Fruit fly (Drosophila melanogaster): Measurements from ENCODE around the gene CG4928.

CG4928 gene

DNA sequence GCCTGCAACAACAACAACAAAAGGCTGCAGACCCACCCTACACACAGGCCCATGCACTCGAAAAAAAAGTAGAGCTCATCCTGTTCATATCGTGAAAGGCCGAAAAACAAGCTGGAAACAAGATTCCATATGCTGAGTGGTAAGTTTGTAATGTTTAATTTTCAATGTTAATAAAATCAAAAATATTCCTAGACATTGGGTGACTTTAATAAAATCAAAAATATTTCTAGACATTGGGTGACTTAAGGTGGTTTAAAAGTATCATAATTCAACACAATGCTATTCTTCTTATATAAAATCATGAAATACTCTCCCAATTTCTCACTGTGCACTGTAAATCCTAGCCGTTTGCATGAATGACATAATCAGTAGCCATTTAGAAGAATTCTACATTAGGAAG is 33.0 kb upstream of the CG4928 start:
- TF ChIP-seq CG12768 (GFP tag; optimal IDR thresholded peaks at IDR 0.05) = no peak
- TF ChIP-seq CG7101 (tag; optimal IDR thresholded peaks at IDR 0.05) = no peak
- TF ChIP-seq CG14711 (tag; optimal IDR thresholded peaks at IDR 0.05) = no peak
- TF ChIP-seq CG5204 (GFP tag; optimal IDR thresholded peaks at IDR 0.05) = no peak
- TF ChIP-seq toe (GFP tag; optimal IDR thresholded peaks at IDR 0.05) = no peak
- no peak for TF ChIP-seq CG7045 (GFP tag; optimal IDR thresholded peaks at IDR 0.05)
- TF ChIP-seq Hr96 (GFP tag; optimal IDR thresholded peaks at IDR 0.05) = no peak
- no peak for TF ChIP-seq CG33017 (tag; optimal IDR thresholded peaks at IDR 0.05)
- TF ChIP-seq tj (GFP tag; optimal IDR thresholded peaks at IDR 0.05) = no peak
- TF ChIP-seq pad (GFP tag; optimal IDR thresholded peaks at IDR 0.05) = no peak
- no peak for TF ChIP-seq Crg-1 (GFP tag; optimal IDR thresholded peaks at IDR 0.05)
- TF ChIP-seq Clk (GFP tag; optimal IDR thresholded peaks at IDR 0.05) = no peak

- TF ChIP-seq bab1 (GFP tag; optimal IDR thresholded peaks at IDR 0.05) (peak; percentile 50), CG14711 (tag; optimal IDR thresholded peaks at IDR 0.05) (peak; percentile 73), Crg-1 (GFP tag; optimal IDR thresholded peaks at IDR 0.05) (peak; percentile 3), cic (GFP tag; optimal IDR thresholded peaks at IDR 0.05) (no peak), CG11617 (GFP tag; optimal IDR thresholded peaks at IDR 0.05) (peak; percentile 15), CG7101 (tag; optimal IDR thresholded peaks at IDR 0.05) (peak; percentile 56), CG1620 (GFP tag; optimal IDR thresholded peaks at IDR 0.05) (no peak), toe (GFP tag; optimal IDR thresholded peaks at IDR 0.05) (no peak)
Measured at dm6 chrX:16881015-16881414, 32.0 kb upstream of the CG4928 start, which contains the start of gene CG4872. TSS of gene CG4872 (plus strand) at chrX:16881347.

DNA sequence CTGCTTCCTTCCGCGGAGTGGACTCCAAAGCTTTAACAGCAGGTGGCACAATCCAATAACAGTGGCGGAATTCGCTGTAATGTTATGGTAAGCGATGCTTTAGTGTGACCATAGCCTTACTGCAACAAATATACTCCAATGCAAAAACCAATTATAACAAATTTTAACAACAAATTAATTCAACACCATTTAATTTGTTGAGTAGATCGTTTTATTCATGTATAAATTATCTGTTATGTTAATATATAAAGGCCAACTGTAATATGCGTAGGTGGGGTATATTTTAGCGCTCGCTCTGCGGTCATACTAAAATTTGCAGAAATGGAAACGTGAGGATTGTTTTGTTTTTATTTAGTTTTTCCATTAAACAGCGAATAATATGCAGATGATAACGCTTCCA is 28.7 kb upstream of the CG4928 start, which contains the start of the genes Nprl2 and Polr3I:
Nprl2 (minus strand) TSS at position 86 of the 400 bp plus-strand sequence.
Polr3I (plus strand) TSS at position 302 of the 400 bp plus-strand sequence.
- TF ChIP-seq bab1 (GFP tag; optimal IDR thresholded peaks at IDR 0.05) (peak; percentile 33), CG7045 (GFP tag; optimal IDR thresholded peaks at IDR 0.05) (no peak)

dm6 chrX:16886551-16886950 is 26.4 kb upstream of the CG4928 start, which contains the start of the genes DENR and CG4880:
TSS of gene DENR (minus strand) at chrX:16886560.
TSS of gene CG4880 (plus strand) at chrX:16886818.
- TF ChIP-seq tj (GFP tag; optimal IDR thresholded peaks at IDR 0.05) = no peak
- TF ChIP-seq pad (GFP tag; optimal IDR thresholded peaks at IDR 0.05) = no peak
- no peak for TF ChIP-seq CG33017 (tag; optimal IDR thresholded peaks at IDR 0.05)
- no peak for TF ChIP-seq bab1 (GFP tag; optimal IDR thresholded peaks at IDR 0.05)
- no peak for TF ChIP-seq Hr96 (GFP tag; optimal IDR thresholded peaks at IDR 0.05)
- no peak for TF ChIP-seq CG7045 (GFP tag; optimal IDR thresholded peaks at IDR 0.05)
- no peak for TF ChIP-seq CG5204 (GFP tag; optimal IDR thresholded peaks at IDR 0.05)
- TF ChIP-seq Clk (GFP tag; optimal IDR thresholded peaks at IDR 0.05) = no peak
- TF ChIP-seq toe (GFP tag; optimal IDR thresholded peaks at IDR 0.05) = no peak
- no peak for TF ChIP-seq CG1620 (GFP tag; optimal IDR thresholded peaks at IDR 0.05)
- TF ChIP-seq CG7101 (tag; optimal IDR thresholded peaks at IDR 0.05) = no peak
- TF ChIP-seq cnc (optimal IDR thresholded peaks at IDR 0.05) = no peak
- no peak for TF ChIP-seq CG12768 (GFP tag; optimal IDR thresholded peaks at IDR 0.05)
- no peak for TF ChIP-seq Crg-1 (GFP tag; optimal IDR thresholded peaks at IDR 0.05)
- TF ChIP-seq CG11617 (GFP tag; optimal IDR thresholded peaks at IDR 0.05) = no peak
- no peak for TF ChIP-seq ovo (GFP tag; optimal IDR thresholded peaks at IDR 0.05)
- no peak for TF ChIP-seq Mnt (GFP tag; optimal IDR thresholded peaks at IDR 0.05)
- no peak for TF ChIP-seq CG14711 (tag; optimal IDR thresholded peaks at IDR 0.05)
- TF ChIP-seq kay (GFP tag; ENCODE audit: borderline replicate concordance) = no peak

DNA sequence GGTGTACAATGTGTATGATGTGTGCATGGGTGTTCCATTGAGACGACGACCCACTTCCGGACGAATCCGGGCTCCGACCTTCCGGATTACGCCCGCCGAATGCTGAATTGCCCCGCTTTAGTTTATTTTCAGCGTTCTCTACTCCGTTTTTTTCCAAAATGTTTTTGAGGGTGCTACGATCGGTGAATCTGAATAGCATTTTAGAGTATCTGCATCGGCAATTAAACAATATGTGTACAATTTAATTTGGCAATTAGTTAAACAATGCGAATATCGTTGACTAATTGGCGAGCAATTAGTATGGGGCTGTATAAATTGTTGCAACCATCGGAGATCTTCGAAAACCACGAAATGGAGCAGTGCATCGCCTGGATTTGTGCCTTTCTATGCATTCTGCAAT is 23.5 kb upstream of the CG4928 start, which contains the start of gene CG13002:
CG13002 (plus strand) TSS at position 301 of the 400 bp plus-strand sequence.
- TF ChIP-seq ovo (GFP tag; optimal IDR thresholded peaks at IDR 0.05) (no peak), cnc (optimal IDR thresholded peaks at IDR 0.05) (no peak), Hr96 (GFP tag; optimal IDR thresholded peaks at IDR 0.05) (no peak), Crg-1 (GFP tag; optimal IDR thresholded peaks at IDR 0.05) (no peak), Mnt (GFP tag; optimal IDR thresholded peaks at IDR 0.05) (no peak), kay (GFP tag; ENCODE audit: borderline replicate concordance) (no peak), CG7045 (GFP tag; optimal IDR thresholded peaks at IDR 0.05) (no peak), CG5204 (GFP tag; optimal IDR thresholded peaks at IDR 0.05) (no peak), cic (GFP tag; optimal IDR thresholded peaks at IDR 0.05) (no peak)

dm6 chrX:16890599-16890998 is 22.4 kb upstream of the CG4928 start:
- TF ChIP-seq toe (GFP tag; optimal IDR thresholded peaks at IDR 0.05) = no peak
- TF ChIP-seq CG14711 (tag; optimal IDR thresholded peaks at IDR 0.05) = peak; percentile 11
- peak; percentile 29 for TF ChIP-seq CG12768 (GFP tag; optimal IDR thresholded peaks at IDR 0.05)
- peak; percentile 32 for TF ChIP-seq pad (GFP tag; optimal IDR thresholded peaks at IDR 0.05)
- TF ChIP-seq CG5204 (GFP tag; optimal IDR thresholded peaks at IDR 0.05) = no peak
- TF ChIP-seq cic (GFP tag; optimal IDR thresholded peaks at IDR 0.05) = peak; percentile 20
- TF ChIP-seq Hr96 (GFP tag; optimal IDR thresholded peaks at IDR 0.05) = no peak
- TF ChIP-seq CG7101 (tag; optimal IDR thresholded peaks at IDR 0.05) = peak; percentile 58
- TF ChIP-seq bab1 (GFP tag; optimal IDR thresholded peaks at IDR 0.05) = no peak
- no peak for TF ChIP-seq cnc (optimal IDR thresholded peaks at IDR 0.05)
- peak; percentile 52 for TF ChIP-seq CG7045 (GFP tag; optimal IDR thresholded peaks at IDR 0.05)
- peak; percentile 1 for TF ChIP-seq CG33017 (tag; optimal IDR thresholded peaks at IDR 0.05)
- peak; percentile 42 for TF ChIP-seq CG11617 (GFP tag; optimal IDR thresholded peaks at IDR 0.05)
- TF ChIP-seq Crg-1 (GFP tag; optimal IDR thresholded peaks at IDR 0.05) = no peak
- TF ChIP-seq Clk (GFP tag; optimal IDR thresholded peaks at IDR 0.05) = no peak
- no peak for TF ChIP-seq ovo (GFP tag; optimal IDR thresholded peaks at IDR 0.05)
- TF ChIP-seq CG1620 (GFP tag; optimal IDR thresholded peaks at IDR 0.05) = no peak
- no peak for TF ChIP-seq kay (GFP tag; ENCODE audit: borderline replicate concordance)
- TF ChIP-seq tj (GFP tag; optimal IDR thresholded peaks at IDR 0.05) = peak; percentile 10
- TF ChIP-seq Mnt (GFP tag; optimal IDR thresholded peaks at IDR 0.05) = peak; percentile 38

All from whole organism, adult.